Worm (Caenorhabditis elegans): Measurements from ENCODE around the gene C05C10.5.

The C05C10.5 gene

DNA sequence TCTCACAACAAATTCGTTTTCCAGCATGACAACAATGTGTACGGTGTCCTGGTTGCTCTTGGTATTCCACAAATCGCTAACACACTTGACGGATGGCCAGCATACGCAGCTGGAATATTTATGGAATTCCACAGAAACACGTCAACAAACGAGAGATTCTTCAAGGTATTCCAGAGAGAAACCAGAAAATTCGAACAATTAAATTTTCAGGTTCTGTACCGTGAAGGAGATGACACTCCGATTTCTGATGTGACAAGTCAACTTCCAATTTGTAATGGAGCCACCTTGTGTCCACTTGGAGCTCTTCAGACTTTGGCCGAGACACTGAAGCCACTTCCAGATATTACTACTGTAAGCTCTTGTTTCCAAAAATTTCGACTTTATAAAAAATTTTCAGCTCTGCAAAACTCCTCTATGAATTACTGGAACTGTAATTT, 4.9 kb upstream of the C05C10.5 start:
- TF ChIP-seq C17E4.6 (GFP tag; IDR thresholded peaks at IDR 0.05) (no peak), efl-1 (GFP tag; optimal IDR thresholded peaks at IDR 0.05) (no peak), him-1 (tag; optimal IDR thresholded peaks at IDR 0.05) (no peak), hlh-12 (tag; optimal IDR thresholded peaks at IDR 0.05) (no peak), aptf-2 (GFP tag; conservative IDR thresholded peaks at IDR 0.05) (no peak), ceh-40 (GFP tag; IDR thresholded peaks at IDR 0.05) (0 out of 2 replicates have a peak, but pooled peaks have one; percentile 22), fkh-3 (tag; optimal IDR thresholded peaks at IDR 0.05) (no peak), mes-4 (tag; optimal IDR thresholded peaks at IDR 0.05) (no peak), nhr-80 (tag; optimal IDR thresholded peaks at IDR 0.05) (peak; percentile 18), atf-7 (tag; optimal IDR thresholded peaks at IDR 0.05) (peak; percentile 11), hlh-26 (GFP tag; conservative IDR thresholded peaks at IDR 0.05) (no peak), lag-1 (GFP tag; IDR thresholded peaks at IDR 0.05) (no peak), F52B5.7 (tag; optimal IDR thresholded peaks at IDR 0.05) (peak; percentile 20), ceh-58 (GFP tag; IDR thresholded peaks at IDR 0.05) (no peak), ekl-4 (GFP tag; IDR thresholded peaks at IDR 0.05) (no peak), Y53F4B.3 (GFP tag; IDR thresholded peaks at IDR 0.05) (no peak), tbp1 (GFP tag; optimal IDR thresholded peaks at IDR 0.05) (peak; percentile 41), lsl-1 (GFP tag; optimal IDR thresholded peaks at IDR 0.05) (no peak), mxl-1 (tag; optimal IDR thresholded peaks at IDR 0.05) (no peak), cebp-2 (GFP tag; IDR thresholded peaks at IDR 0.05) (0 out of 2 replicates have a peak, but pooled peaks have one; percentile 17), ama-1 (optimal IDR thresholded peaks at IDR 0.05) (peak; percentile 65), ama-1 (GFP tag; optimal IDR thresholded peaks at IDR 0.05) (no peak), chd-7 (tag; optimal IDR thresholded peaks at IDR 0.05) (peak; percentile 10), zfh-2 (GFP tag; conservative IDR thresholded peaks at IDR 0.05) (no peak), hrde-1 (tag; optimal IDR thresholded peaks at IDR 0.05; ENCODE audit: borderline replicate concordance) (no peak), gei-17 (GFP tag; optimal IDR thresholded peaks at IDR 0.05) (no peak), aptf-3 (GFP tag; IDR thresholded peaks at IDR 0.05) (no peak), tbx-9 (tag; optimal IDR thresholded peaks at IDR 0.05; ENCODE audit: borderline replicate concordance) (no peak), cebp-1 (GFP tag; IDR thresholded peaks at IDR 0.05) (no peak), cebp-1 (tag; optimal IDR thresholded peaks at IDR 0.05) (peak; percentile 41), nhr-120 (GFP tag; IDR thresholded peaks at IDR 0.05) (no peak), nhr-90 (tag; optimal IDR thresholded peaks at IDR 0.05) (peak; percentile 41), nfya-1 (tag; optimal IDR thresholded peaks at IDR 0.05; ENCODE audit: borderline replicate concordance, insufficient read depth) (no peak), ztf-28 (GFP tag; IDR thresholded peaks at IDR 0.05) (no peak), lin-26 (GFP tag; IDR thresholded peaks at IDR 0.05) (peak; percentile 54; the same call in 1 of the 2 replicates), hsf-1 (GFP tag; IDR thresholded peaks at IDR 0.05) (0 out of 2 replicates have a peak, but pooled peaks have one; percentile 20), repo-1 (tag; optimal IDR thresholded peaks at IDR 0.05) (peak; percentile 90), F57C9.4 (tag; optimal IDR thresholded peaks at IDR 0.05) (no peak), lsy-27 (tag; optimal IDR thresholded peaks at IDR 0.05; ENCODE audit: borderline replicate concordance, insufficient read depth) (no peak), lin-54 (GFP tag; optimal IDR thresholded peaks at IDR 0.05) (no peak), unc-62 (GFP tag; optimal IDR thresholded peaks at IDR 0.05) (no peak), T26A5.8 (tag; optimal IDR thresholded peaks at IDR 0.05) (no peak), Y95B8A.8 (GFP tag; IDR thresholded peaks at IDR 0.05) (no peak), zim-3 (tag; optimal IDR thresholded peaks at IDR 0.05) (peak; percentile 8), tlf-1 (GFP tag; optimal IDR thresholded peaks at IDR 0.05) (peak; percentile 64), nfyb-1 (GFP tag; IDR thresholded peaks at IDR 0.05) (no peak; the same call in none of the 2 replicates), T07F8.4 (tag; optimal IDR thresholded peaks at IDR 0.05) (no peak), K11D2.4 (GFP tag; IDR thresholded peaks at IDR 0.05) (no peak), hmg-20 (GFP tag; IDR thresholded peaks at IDR 0.05) (no peak), F37B4.10 (GFP tag; IDR thresholded peaks at IDR 0.05) (no peak), attf-6 (GFP tag; IDR thresholded peaks at IDR 0.05) (no peak)
